Worm (Caenorhabditis elegans) whole organism, young adult: Measurements from ENCODE around the gene snt-1.

ENCODE experiments used
- B0336.3 ChIP-seq: fragments of 200-800 bp; sonication (Bioruptor generic); IDR thresholded peaks from 2 replicates; pipeline ENCODE4 v1.3.6; 2022; ENCODE audit warnings: missing genetic modification characterization, missing compliant biosample characterization
- T07F8.4 ChIP-seq: sonication (generic microtip); optimal IDR thresholded peaks from 2 replicates; lab custom pipeline; 2016; ENCODE audit warnings: mild to moderate bottlenecking, missing genetic modification characterization, moderate library complexity, missing compliant biosample characterization
- ama-1 ChIP-seq, 3 experiments: fragments of 150-350 bp in 1 of 3; sonication (generic microtip) in 2 of 3; optimal IDR thresholded peaks; 2 replicates each; lab custom pipeline; 2014 to 2018; ENCODE audit warnings: missing biosample characterization in 2 of 3, missing genetic modification characterization in 2 of 3, missing genetic modification reagents in 2 of 3
- attf-3 ChIP-seq: fragments of 200-800 bp; sonication (Bioruptor generic); conservative IDR thresholded peaks from 2 replicates; pipeline ENCODE4 v1.3.6; 2022; ENCODE audit warnings: missing genetic modification reagents, missing genetic modification characterization, missing compliant biosample characterization
- bed-1 ChIP-seq: fragments of 200-800 bp; sonication (Bioruptor generic); IDR thresholded peaks from 2 replicates; pipeline ENCODE4 v1.3.6; 2022; ENCODE audit warnings: missing genetic modification reagents, missing genetic modification characterization, missing compliant biosample characterization
- ceh-27 ChIP-seq: fragments of 200-800 bp; sonication (Bioruptor generic); optimal IDR thresholded peaks from 2 replicates; lab custom pipeline; 2018; ENCODE audit warnings: mild to moderate bottlenecking, missing genetic modification characterization, moderate library complexity, missing compliant biosample characterization
- lsl-1 ChIP-seq: fragments of 200-800 bp; sonication (Bioruptor generic); optimal IDR thresholded peaks from 2 replicates; lab custom pipeline; 2018; ENCODE audit warnings: mild to moderate bottlenecking, missing genetic modification characterization, moderate library complexity, missing compliant biosample characterization
- madf-8 ChIP-seq: fragments of 200-800 bp; sonication (Bioruptor generic); conservative IDR thresholded peaks from 2 replicates; pipeline ENCODE4 v1.3.6; 2022; ENCODE audit warnings: missing genetic modification reagents, missing genetic modification characterization, missing compliant biosample characterization
- nfya-1 ChIP-seq: sonication (generic microtip); optimal IDR thresholded peaks from 2 replicates; lab custom pipeline; 2017; ENCODE audit warnings: antibody characterized with exemption, missing compliant biosample characterization, missing genetic modification characterization, borderline replicate concordance; ENCODE audit not compliant: insufficient read depth
- unc-62 ChIP-seq: fragments of 150-350 bp; optimal IDR thresholded peaks from 2 replicates; lab custom pipeline; 2014; ENCODE audit warnings: missing biosample characterization, missing genetic modification reagents, missing genetic modification characterization
- ztf-18 ChIP-seq: sonication (generic microtip); optimal IDR thresholded peaks from 2 replicates; lab custom pipeline; 2016; ENCODE audit warnings: missing genotype, mild to moderate bottlenecking, missing genetic modification characterization, missing compliant biosample characterization
- ztf-3 ChIP-seq: fragments of 200-800 bp; sonication (Bioruptor generic); optimal IDR thresholded peaks from 2 replicates; lab custom pipeline; 2018; ENCODE audit warnings: mild to moderate bottlenecking, missing genetic modification characterization, missing compliant biosample characterization

DNA sequence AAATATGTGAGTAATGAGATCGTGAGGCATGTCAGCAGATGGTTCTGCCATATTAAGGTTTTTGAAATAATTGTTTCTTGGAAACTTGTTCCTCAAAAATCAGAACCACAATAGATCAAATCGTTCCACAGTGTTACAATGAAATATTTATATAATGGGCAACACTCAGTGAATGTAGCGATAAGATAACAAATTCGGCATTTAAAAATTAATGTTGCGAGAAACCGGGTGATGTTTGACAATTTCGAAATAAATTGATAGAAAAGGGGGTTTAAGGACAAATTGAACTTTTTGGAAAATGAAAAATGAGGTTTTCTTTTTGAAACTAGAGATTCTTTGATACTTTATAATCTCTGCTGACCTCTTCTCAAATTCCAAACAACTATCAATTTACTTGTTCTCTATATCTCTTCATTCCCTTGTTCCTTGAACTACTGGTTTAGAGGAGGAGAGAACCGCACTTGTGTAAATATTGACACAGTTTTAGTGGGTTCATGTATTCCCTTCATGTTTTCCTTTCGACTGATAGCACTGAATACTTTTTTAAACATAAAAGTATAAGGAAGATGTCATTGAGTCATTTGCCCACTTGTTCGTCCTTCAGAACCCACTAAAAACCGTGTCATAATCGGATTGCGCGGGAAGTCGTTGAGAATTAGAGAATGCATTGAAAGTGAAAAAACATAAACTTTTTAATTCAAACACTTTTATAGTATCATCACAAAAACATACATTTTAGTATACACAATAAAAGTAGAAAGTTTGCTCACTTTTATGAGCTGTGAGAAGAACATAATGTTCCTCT is 26.2 kb downstream of the snt-1 start:
- TF ChIP-seq lsl-1 (GFP tag; lab: Kevin White, UChicago) (no peak), bed-1 (GFP tag; lab: Robert Waterston, UW) (no peak), unc-62 (GFP tag; lab: Kevin White, UChicago) (no peak), B0336.3 (GFP tag; lab: Robert Waterston, UW) (no peak), ama-1 (optimal IDR thresholded peaks at IDR 0.05; lab: Kevin White, UChicago) (no peak), ama-1 (GFP tag; optimal IDR thresholded peaks at IDR 0.05; lab: Kevin White, UChicago) (no peak), attf-3 (GFP tag; lab: Robert Waterston, UW) (no peak), ztf-18 (tag; lab: Kevin White, UChicago) (no peak), ceh-27 (no peak), ztf-3 (GFP tag; lab: Kevin White, UChicago) (no peak), madf-8 (GFP tag; lab: Robert Waterston, UW) (no peak), T07F8.4 (tag; lab: Kevin White, UChicago) (no peak), nfya-1 (tag; lab: Kevin White, UChicago) (no peak)
